Worm (Caenorhabditis elegans): ENCODE measurements around the gene apn-1.

apn-1 gene

ce11 chrII:8022461-8022860 lies 24.9 kb upstream of the apn-1 start, which contains the start of gene hda-2:
Gene hda-2, minus strand, starts transcription at chrII:8022561.
- no peak for TF ChIP-seq pha-4 (tag; optimal IDR thresholded peaks at IDR 0.05)
- TF ChIP-seq nhr-76 (tag; optimal IDR thresholded peaks at IDR 0.05): no peak
- TF ChIP-seq tbx-8 (GFP tag; optimal IDR thresholded peaks at IDR 0.05): no peak
- TF ChIP-seq M03D4.4 (tag; optimal IDR thresholded peaks at IDR 0.05): no peak
- TF ChIP-seq ceh-83 (GFP tag; optimal IDR thresholded peaks at IDR 0.05): no peak
- TF ChIP-seq sem-2 (GFP tag; optimal IDR thresholded peaks at IDR 0.05): no peak
- TF ChIP-seq mab-5 (tag; optimal IDR thresholded peaks at IDR 0.05): no peak
- TF ChIP-seq mls-2 (tag; optimal IDR thresholded peaks at IDR 0.05): no peak
- TF ChIP-seq nhr-2 (tag; optimal IDR thresholded peaks at IDR 0.05): no peak

ce11 chrII:8027663-8028062 lies 19.7 kb upstream of the apn-1 start, which contains the start of gene swsn-7:
Gene swsn-7, minus strand, starts transcription at chrII:8027763.
- no peak for TF ChIP-seq zip-8 (tag; optimal IDR thresholded peaks at IDR 0.05)
- TF ChIP-seq unc-62 (GFP tag; optimal IDR thresholded peaks at IDR 0.05): no peak
- TF ChIP-seq nhr-2 (tag; optimal IDR thresholded peaks at IDR 0.05): no peak
- TF ChIP-seq blmp-1 (tag; optimal IDR thresholded peaks at IDR 0.05): no peak

ce11 chrII:8028246-8028694 lies 19.1 kb upstream of the apn-1 start:
- TF ChIP-seq pha-4 (tag; optimal IDR thresholded peaks at IDR 0.05) (peak; percentile 85), flh-1 (GFP tag; optimal IDR thresholded peaks at IDR 0.05) (peak; percentile 30), lin-32 (GFP tag; optimal IDR thresholded peaks at IDR 0.05) (peak; percentile 60), lsy-2 (tag; optimal IDR thresholded peaks at IDR 0.05) (peak; percentile 50), ztf-11 (tag; optimal IDR thresholded peaks at IDR 0.05) (peak; percentile 28), unc-62 (GFP tag; optimal IDR thresholded peaks at IDR 0.05) (peak; percentile 79), elt-1 (tag; optimal IDR thresholded peaks at IDR 0.05; ENCODE audit: borderline replicate concordance, insufficient read depth) (peak; percentile 33), nhr-237 (tag; optimal IDR thresholded peaks at IDR 0.05) (no peak), zip-8 (tag; optimal IDR thresholded peaks at IDR 0.05) (no peak), blmp-1 (tag; optimal IDR thresholded peaks at IDR 0.05) (no peak), drap-1 (GFP tag; optimal IDR thresholded peaks at IDR 0.05) (peak; percentile 82), hlh-1 (tag; optimal IDR thresholded peaks at IDR 0.05) (peak; percentile 75), snpc-4 (tag; optimal IDR thresholded peaks at IDR 0.05) (no peak), ceh-39 (tag; optimal IDR thresholded peaks at IDR 0.05) (no peak), unc-120 (tag; optimal IDR thresholded peaks at IDR 0.05; ENCODE audit: poor library complexity, severe bottlenecking) (peak; percentile 80), sptf-1 (tag; optimal IDR thresholded peaks at IDR 0.05) (peak; percentile 74), cnd-1 (tag; optimal IDR thresholded peaks at IDR 0.05) (peak; percentile 61), tbx-8 (GFP tag; optimal IDR thresholded peaks at IDR 0.05) (peak; percentile 57), nhr-2 (tag; optimal IDR thresholded peaks at IDR 0.05) (no peak), bed-3 (GFP tag; optimal IDR thresholded peaks at IDR 0.05) (no peak), mep-1 (tag; optimal IDR thresholded peaks at IDR 0.05) (peak; percentile 25), mls-2 (tag; optimal IDR thresholded peaks at IDR 0.05) (peak; percentile 75), M03D4.4 (tag; optimal IDR thresholded peaks at IDR 0.05) (peak; percentile 70), nhr-12 (tag; optimal IDR thresholded peaks at IDR 0.05) (no peak), ces-1 (GFP tag; optimal IDR thresholded peaks at IDR 0.05) (peak; percentile 31), lin-13 (tag; optimal IDR thresholded peaks at IDR 0.05) (peak; percentile 84), ham-2 (GFP tag; optimal IDR thresholded peaks at IDR 0.05) (peak; percentile 91)

- TF ChIP-seq elt-1 (tag; optimal IDR thresholded peaks at IDR 0.05; ENCODE audit: borderline replicate concordance, insufficient read depth) (no peak), hlh-1 (tag; optimal IDR thresholded peaks at IDR 0.05) (no peak), elt-3 (tag; optimal IDR thresholded peaks at IDR 0.05) (no peak), nhr-12 (tag; optimal IDR thresholded peaks at IDR 0.05) (no peak), sem-2 (GFP tag; optimal IDR thresholded peaks at IDR 0.05) (no peak), zip-8 (tag; optimal IDR thresholded peaks at IDR 0.05) (no peak), nhr-28 (tag; optimal IDR thresholded peaks at IDR 0.05) (no peak)
Observed at ce11 chrII:8028730-8029129, 18.6 kb upstream of the apn-1 start.

- TF ChIP-seq cnd-1 (tag; optimal IDR thresholded peaks at IDR 0.05) (no peak), mls-2 (tag; optimal IDR thresholded peaks at IDR 0.05) (no peak), nhr-12 (tag; optimal IDR thresholded peaks at IDR 0.05) (no peak), mab-5 (tag; optimal IDR thresholded peaks at IDR 0.05) (no peak), ceh-39 (tag; optimal IDR thresholded peaks at IDR 0.05) (no peak), tbx-8 (GFP tag; optimal IDR thresholded peaks at IDR 0.05) (no peak), blmp-1 (tag; optimal IDR thresholded peaks at IDR 0.05) (no peak), lsy-2 (tag; optimal IDR thresholded peaks at IDR 0.05) (no peak), nhr-237 (tag; optimal IDR thresholded peaks at IDR 0.05) (no peak), ceh-83 (GFP tag; optimal IDR thresholded peaks at IDR 0.05) (no peak), ztf-11 (tag; optimal IDR thresholded peaks at IDR 0.05) (no peak), lin-32 (GFP tag; optimal IDR thresholded peaks at IDR 0.05) (no peak)
Observed at ce11 chrII:8032657-8033056, 14.7 kb upstream of the apn-1 start, which contains the start of gene nrf-6. Gene nrf-6, minus strand, starts transcription at chrII:8032708.

All from whole organism, mixed stage, embryonic.